Fruit fly (Drosophila melanogaster) whole organism: Measurements from ENCODE around the gene grn.

Source experiments
- CG8478 ChIP-seq: fragments of >200 bp; optimal IDR thresholded peaks from 2 replicates; lab custom pipeline; 2018; ENCODE audit warnings: inconsistent platforms
- EcR ChIP-seq, 2 experiments: fragments of >200 bp; optimal IDR thresholded peaks; 2 replicates each; lab custom pipeline; 2017; ENCODE audit warnings: missing biosample characterization in 2 of 2, missing genetic modification characterization in 2 of 2, missing genetic modification reagents in 2 of 2
- pan ChIP-seq: fragments of >200 bp; optimal IDR thresholded peaks from 2 replicates; lab custom pipeline; 2017
- psq ChIP-seq: fragments of >200 bp; optimal IDR thresholded peaks from 2 replicates; lab custom pipeline; 2017

dm6 chr3R:8164850-8165249 lies 16.4 kb downstream of the grn start:
- TF ChIP-seq pan (lab: Kevin White, UChicago) (no peak), CG8478 (lab: Kevin White, UChicago) (no peak), EcR (GFP tag; optimal IDR thresholded peaks at IDR 0.05; lab: Kevin White, UChicago) (no peak), psq (lab: Kevin White, UChicago) (no peak)
